Worm (Caenorhabditis elegans): ENCODE measurements around the gene Y17G7B.8.

The Y17G7B.8 gene

DNA sequence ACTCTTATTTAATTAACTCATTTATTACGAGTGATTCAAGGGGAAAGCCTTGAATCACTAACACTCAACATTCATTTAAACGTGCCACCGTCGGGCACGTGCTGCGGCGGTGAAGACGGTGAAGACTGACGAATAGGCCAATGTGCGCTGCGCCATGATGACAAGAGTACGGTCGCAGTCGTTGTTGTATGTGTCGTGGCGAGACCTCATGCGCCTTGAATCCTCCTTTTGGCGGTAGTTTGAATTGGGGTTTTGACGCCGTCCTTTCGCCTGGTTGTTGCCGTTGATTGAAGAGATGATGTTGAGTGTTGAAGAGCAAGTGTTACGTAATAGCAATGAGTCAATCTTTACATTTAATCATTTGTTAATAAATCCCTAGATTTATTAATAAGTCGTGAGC lies 29.3 kb upstream of the Y17G7B.8 start:
- TF ChIP-seq dox-1 (GFP tag; IDR thresholded peaks at IDR 0.05) (peak; percentile 39; the same call in 1 of the 2 replicates), mcd-1 (GFP tag; IDR thresholded peaks at IDR 0.05) (peak; percentile 38; the same call in 1 of the 2 replicates), Y95B8A.8 (GFP tag; IDR thresholded peaks at IDR 0.05) (0 out of 2 replicates have a peak, but pooled peaks have one; percentile 14), mel-28 (tag; optimal IDR thresholded peaks at IDR 0.05; ENCODE audit: borderline replicate concordance) (peak; percentile 45), lin-26 (GFP tag; IDR thresholded peaks at IDR 0.05) (0 out of 2 replicates have a peak, but pooled peaks have one; percentile 17), F33H1.4 (GFP tag; IDR thresholded peaks at IDR 0.05) (peak; percentile 32), nfyb-1 (GFP tag; IDR thresholded peaks at IDR 0.05) (peak; percentile 48; the same call in 1 of the 2 replicates), Y79H2A.3 (GFP tag; conservative IDR thresholded peaks at IDR 0.05) (0 out of 2 replicates have a peak, but pooled peaks have one; percentile 31), B0336.3 (GFP tag; IDR thresholded peaks at IDR 0.05) (peak; percentile 69; the same call in 1 of the 2 replicates), egl-18 (GFP tag; IDR thresholded peaks at IDR 0.05) (0 out of 2 replicates have a peak, but pooled peaks have one; percentile 37)

DNA sequence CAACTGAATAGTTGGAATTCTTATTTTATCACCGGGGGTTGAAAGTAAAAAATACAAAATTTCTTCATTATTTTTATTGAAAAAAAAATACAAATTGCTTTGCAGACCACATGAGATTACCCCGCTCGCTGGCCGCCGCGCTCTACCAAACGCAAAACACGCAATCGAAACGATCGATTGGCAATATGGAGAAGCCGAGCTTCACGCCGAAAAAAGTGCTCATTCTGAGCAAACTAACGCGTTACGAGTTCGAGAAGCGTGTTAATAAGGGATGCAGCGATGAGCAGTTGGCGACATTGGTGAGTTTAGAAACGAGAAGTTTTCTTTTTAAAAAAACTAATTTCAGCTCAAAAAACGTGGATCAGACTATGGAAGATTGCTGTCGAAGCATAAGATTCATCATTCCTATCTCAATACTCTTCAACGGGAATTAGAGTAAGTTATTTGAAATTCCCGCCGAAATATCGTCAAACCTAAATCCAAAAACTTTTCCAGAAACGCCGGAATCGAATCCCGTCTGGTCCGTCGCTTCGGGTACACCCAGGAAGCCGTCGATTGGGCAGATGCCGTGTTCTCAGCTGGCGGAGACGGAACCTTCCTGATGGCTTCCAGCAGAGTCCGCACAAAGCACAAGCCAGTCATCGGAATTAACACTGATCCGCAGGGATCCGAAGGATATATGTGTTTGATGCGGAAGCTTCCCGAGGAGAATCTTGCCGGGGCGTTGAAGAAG lies 28.0 kb upstream of the Y17G7B.8 start:
- TF ChIP-seq K11D2.4 (GFP tag; IDR thresholded peaks at IDR 0.05) (no peak), Y79H2A.3 (GFP tag; conservative IDR thresholded peaks at IDR 0.05) (no peak), dpl-1 (GFP tag; optimal IDR thresholded peaks at IDR 0.05) (no peak), B0035.1 (tag; optimal IDR thresholded peaks at IDR 0.05) (no peak), atf-7 (tag; optimal IDR thresholded peaks at IDR 0.05) (no peak), repo-1 (tag; optimal IDR thresholded peaks at IDR 0.05) (peak; percentile 39), zfh-2 (GFP tag; conservative IDR thresholded peaks at IDR 0.05) (peak; percentile 67), F52B5.7 (tag; optimal IDR thresholded peaks at IDR 0.05) (no peak), mel-28 (tag; optimal IDR thresholded peaks at IDR 0.05; ENCODE audit: borderline replicate concordance) (no peak), B0019.2 (GFP tag; conservative IDR thresholded peaks at IDR 0.05) (no peak), B0336.3 (GFP tag; IDR thresholded peaks at IDR 0.05) (peak; percentile 46; the same call in 1 of the 2 replicates), nhr-27 (tag; optimal IDR thresholded peaks at IDR 0.05) (no peak), lsy-27 (tag; optimal IDR thresholded peaks at IDR 0.05; ENCODE audit: borderline replicate concordance, insufficient read depth) (no peak), unc-130 (GFP tag; optimal IDR thresholded peaks at IDR 0.05) (no peak), hmg-20 (GFP tag; IDR thresholded peaks at IDR 0.05) (no peak), hlh-12 (tag; optimal IDR thresholded peaks at IDR 0.05) (no peak), ekl-4 (GFP tag; IDR thresholded peaks at IDR 0.05) (no peak), Y53F4B.3 (GFP tag; IDR thresholded peaks at IDR 0.05) (no peak), pbrm-1 (GFP tag; IDR thresholded peaks at IDR 0.05) (no peak), nfyb-1 (GFP tag; IDR thresholded peaks at IDR 0.05) (peak; percentile 56; the same call in 1 of the 2 replicates), snpc-4 (GFP tag; optimal IDR thresholded peaks at IDR 0.05) (no peak), snpc-4 (tag; optimal IDR thresholded peaks at IDR 0.05) (no peak), B0261.1 (tag; optimal IDR thresholded peaks at IDR 0.05) (no peak), nhr-179 (tag; optimal IDR thresholded peaks at IDR 0.05) (no peak), ztf-25 (GFP tag; IDR thresholded peaks at IDR 0.05) (no peak), C17E4.6 (GFP tag; IDR thresholded peaks at IDR 0.05) (no peak), T26A5.8 (tag; optimal IDR thresholded peaks at IDR 0.05) (no peak), madf-6 (GFP tag; IDR thresholded peaks at IDR 0.05) (no peak), F39B2.1 (GFP tag; IDR thresholded peaks at IDR 0.05) (no peak), Y67H2A.10 (GFP tag; conservative IDR thresholded peaks at IDR 0.05) (no peak), athp-1 (tag; optimal IDR thresholded peaks at IDR 0.05) (no peak), fkh-3 (tag; optimal IDR thresholded peaks at IDR 0.05) (no peak), lag-1 (GFP tag; IDR thresholded peaks at IDR 0.05) (no peak), ets-4 (GFP tag; optimal IDR thresholded peaks at IDR 0.05) (no peak), gei-17 (GFP tag; optimal IDR thresholded peaks at IDR 0.05) (no peak), tlf-1 (GFP tag; optimal IDR thresholded peaks at IDR 0.05) (peak; percentile 1), tbx-9 (tag; optimal IDR thresholded peaks at IDR 0.05; ENCODE audit: borderline replicate concordance) (no peak), somi-1 (GFP tag; optimal IDR thresholded peaks at IDR 0.05) (peak; percentile 3), die-1 (tag; optimal IDR thresholded peaks at IDR 0.05) (no peak)
